Worm (Caenorhabditis elegans) whole organism, L4/young adult: ENCODE results near the gene K02D3.1.
A peak's percentile ranks its signal among the peaks of the same experiment; 100 is the strongest.

Source experiments
- W03F9.2 ChIP-seq: fragments of 150-350 bp; optimal IDR thresholded peaks from 2 replicates; lab custom pipeline; 2014; ENCODE audit warnings: missing biosample characterization, missing genetic modification characterization
- dao-5 ChIP-seq: sonication (generic microtip); optimal IDR thresholded peaks from 2 replicates; lab custom pipeline; 2016; ENCODE audit warnings: missing genotype, missing genetic modification characterization, moderate library complexity, missing compliant biosample characterization
- him-1 ChIP-seq: sonication (generic microtip); optimal IDR thresholded peaks from 2 replicates; lab custom pipeline; 2016; ENCODE audit warnings: missing genotype, missing genetic modification reagents, missing genetic modification characterization, missing compliant biosample characterization

The K02D3.1 gene

ce11 chrX:13726285-13726684 is 19.6 kb downstream of the K02D3.1 start:
- TF ChIP-seq him-1 (no peak), W03F9.2 (no peak), dao-5 (tag; lab: Kevin White, UChicago) (no peak)

ce11 chrX:13726874-13727343 is 20.2 kb downstream of the K02D3.1 start, which contains the start of gene pix-1:
pix-1 (plus strand) TSS chrX:13727293.
- TF ChIP-seq him-1 (peak; percentile 20), W03F9.2 (no peak), dao-5 (tag; lab: Kevin White, UChicago) (no peak)

ce11 chrX:13728991-13729390 is 22.3 kb downstream of the K02D3.1 start:
- no peak for TF ChIP-seq him-1
- TF ChIP-seq W03F9.2 = no peak
- TF ChIP-seq dao-5 (tag; lab: Kevin White, UChicago) = no peak

DNA sequence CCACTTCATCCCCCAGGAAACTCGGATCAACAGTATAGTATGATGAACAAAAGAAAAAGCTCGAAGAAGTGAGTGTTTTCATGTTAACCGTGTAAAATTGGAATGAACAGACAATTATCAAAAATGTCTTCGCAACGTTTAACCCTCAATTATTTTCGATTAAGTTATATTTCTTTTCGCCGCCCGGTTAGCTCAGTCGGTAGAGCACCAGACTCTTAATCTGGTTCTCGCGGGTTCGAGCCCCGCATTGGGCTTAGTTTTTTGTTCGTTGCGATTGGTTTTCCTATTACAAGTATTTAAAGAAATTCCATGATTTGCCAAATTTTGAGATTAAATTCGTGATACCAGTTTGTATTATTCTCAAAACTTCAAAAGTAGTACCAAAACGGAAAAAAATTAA is 23.0 kb downstream of the K02D3.1 start:
- TF ChIP-seq dao-5 (tag; lab: Kevin White, UChicago) (no peak), W03F9.2 (no peak), him-1 (no peak)

DNA sequence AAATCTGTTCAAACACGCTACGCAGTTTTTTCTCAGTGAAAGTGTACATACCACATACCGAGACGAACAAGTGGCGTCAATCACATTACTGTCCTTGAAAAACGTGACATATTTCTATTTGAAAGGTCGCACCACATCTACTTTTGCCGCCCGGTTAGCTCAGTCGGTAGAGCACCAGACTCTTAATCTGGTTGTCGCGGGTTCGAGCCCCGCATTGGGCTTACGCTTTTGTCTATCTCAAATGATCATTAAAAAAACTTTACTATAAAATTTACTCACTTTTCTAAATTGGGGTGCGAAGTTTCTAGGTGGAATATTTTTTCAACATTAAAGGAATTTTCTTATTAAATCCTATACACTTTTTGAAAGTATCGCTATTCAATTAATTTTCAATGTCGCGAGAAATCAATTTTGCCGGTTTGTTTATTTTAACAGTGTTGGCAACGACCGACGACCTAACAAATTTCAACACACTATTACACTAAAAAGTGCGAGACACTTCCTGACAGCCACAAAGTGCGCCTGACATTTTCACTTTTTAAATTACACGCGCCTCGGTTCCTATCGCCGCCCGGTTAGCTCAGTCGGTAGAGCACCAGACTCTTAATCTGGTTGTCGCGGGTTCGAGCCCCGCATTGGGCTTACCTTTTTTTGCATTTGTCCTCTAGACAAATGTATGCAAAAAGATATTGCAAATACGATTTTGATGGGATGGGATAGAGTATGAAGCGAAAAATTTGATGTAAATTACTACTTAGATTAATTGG is 23.7 kb downstream of the K02D3.1 start:
- no peak for TF ChIP-seq him-1
- no peak for TF ChIP-seq dao-5 (tag; lab: Kevin White, UChicago)
- TF ChIP-seq W03F9.2 = no peak

DNA sequence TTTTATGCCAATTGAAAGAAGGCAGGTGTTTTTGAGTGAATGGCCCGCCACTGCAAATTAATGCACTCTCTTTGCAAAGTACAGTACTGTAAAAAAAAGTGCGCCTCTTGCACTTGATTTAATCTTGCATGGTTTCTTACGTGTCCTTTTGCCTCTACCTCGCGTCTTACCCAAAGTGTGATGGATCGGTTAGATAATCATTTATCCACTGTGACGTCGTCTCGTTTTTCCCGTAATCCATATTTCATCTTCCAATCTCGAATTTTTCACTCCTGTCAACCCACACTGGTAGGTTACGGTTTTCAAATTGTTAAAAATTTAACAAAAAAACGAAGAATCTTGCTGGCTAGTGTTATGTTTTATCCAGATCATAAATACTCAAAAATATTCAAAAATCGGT is 30.0 kb downstream of the K02D3.1 start:
- TF ChIP-seq W03F9.2 = no peak

DNA sequence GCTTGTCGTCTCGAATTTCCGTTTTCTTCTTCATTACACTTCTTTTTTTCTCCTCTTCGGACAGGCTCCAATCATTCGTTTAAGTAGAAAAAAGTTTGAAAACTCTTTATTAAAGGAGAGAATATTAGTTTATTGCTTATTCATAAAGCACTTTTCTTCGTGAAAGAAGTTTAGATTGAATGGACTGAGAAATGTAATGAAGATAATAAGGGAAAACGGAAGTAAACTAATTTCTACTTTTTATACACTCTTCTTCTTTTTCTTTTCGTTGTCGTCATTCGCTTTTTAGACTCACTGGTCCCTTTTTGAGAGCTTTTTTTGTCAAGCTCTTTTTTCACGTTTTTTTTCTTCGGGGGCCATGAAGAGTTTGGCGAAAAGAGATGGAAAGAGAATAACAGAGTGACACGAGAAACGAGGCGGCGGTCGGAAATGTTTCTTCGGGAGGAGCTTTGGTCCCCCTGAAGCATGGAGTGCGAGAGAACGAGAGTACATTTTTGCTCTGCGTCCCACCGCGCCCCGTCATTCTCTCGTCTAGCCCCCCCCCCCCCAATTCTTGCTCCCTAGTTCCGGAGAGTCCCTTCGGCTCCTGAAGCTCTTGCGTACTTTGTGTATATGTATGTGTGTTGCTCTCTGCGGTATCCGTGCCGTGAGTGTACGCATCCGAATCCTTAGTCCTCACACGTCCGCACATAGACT is 32.6 kb downstream of the K02D3.1 start:
- TF ChIP-seq him-1 (peak; percentile 78), W03F9.2 (no peak)

DNA sequence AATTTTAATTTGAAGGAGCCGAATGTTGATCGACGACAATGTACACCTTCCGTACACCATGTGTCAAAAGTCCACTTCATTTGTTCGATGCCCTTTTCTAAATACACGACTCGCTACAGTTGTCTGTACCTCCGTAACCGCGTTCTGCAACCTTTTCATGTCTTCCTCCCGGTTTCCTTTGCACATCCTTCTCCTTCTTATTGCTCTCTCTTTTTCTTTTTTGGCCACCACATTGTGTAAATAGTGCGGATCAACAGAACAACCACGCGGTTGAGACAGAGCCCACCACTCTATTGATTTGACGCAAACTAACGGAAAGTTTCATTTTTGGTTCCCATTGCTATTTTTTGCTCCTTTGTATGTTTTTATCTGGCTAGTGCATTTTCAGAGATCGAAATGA is 36.7 kb downstream of the K02D3.1 start:
- no peak for TF ChIP-seq dao-5 (tag; lab: Kevin White, UChicago)
- no peak for TF ChIP-seq W03F9.2
- no peak for TF ChIP-seq him-1

- TF ChIP-seq W03F9.2 (no peak), him-1 (no peak), dao-5 (tag; lab: Kevin White, UChicago) (no peak)
Observed at ce11 chrX:13744543-13745113, 37.9 kb downstream of the K02D3.1 start.

DNA sequence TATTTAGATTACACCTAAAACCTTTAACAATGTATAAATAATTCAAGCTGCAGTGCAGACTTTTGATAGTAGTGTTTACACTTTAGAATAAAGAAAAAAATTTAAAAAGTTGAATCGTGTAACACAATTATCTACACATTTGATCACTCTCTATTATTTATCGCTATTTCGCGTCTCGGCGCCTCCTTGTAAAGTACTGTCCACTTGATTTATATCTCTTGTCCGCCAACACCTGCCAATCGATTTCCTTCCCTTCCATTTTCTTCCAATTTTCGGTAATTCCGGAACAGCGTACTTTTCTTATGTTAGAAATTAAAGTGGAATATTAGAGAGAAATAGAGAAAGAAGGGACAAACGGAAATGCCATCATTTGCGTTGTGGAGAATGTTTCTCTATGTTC is 38.9 kb downstream of the K02D3.1 start:
- TF ChIP-seq W03F9.2 = no peak

- TF ChIP-seq dao-5 (tag; lab: Kevin White, UChicago) (no peak), W03F9.2 (no peak), him-1 (no peak)
Observed at ce11 chrX:13746231-13746630, 39.5 kb downstream of the K02D3.1 start.

DNA sequence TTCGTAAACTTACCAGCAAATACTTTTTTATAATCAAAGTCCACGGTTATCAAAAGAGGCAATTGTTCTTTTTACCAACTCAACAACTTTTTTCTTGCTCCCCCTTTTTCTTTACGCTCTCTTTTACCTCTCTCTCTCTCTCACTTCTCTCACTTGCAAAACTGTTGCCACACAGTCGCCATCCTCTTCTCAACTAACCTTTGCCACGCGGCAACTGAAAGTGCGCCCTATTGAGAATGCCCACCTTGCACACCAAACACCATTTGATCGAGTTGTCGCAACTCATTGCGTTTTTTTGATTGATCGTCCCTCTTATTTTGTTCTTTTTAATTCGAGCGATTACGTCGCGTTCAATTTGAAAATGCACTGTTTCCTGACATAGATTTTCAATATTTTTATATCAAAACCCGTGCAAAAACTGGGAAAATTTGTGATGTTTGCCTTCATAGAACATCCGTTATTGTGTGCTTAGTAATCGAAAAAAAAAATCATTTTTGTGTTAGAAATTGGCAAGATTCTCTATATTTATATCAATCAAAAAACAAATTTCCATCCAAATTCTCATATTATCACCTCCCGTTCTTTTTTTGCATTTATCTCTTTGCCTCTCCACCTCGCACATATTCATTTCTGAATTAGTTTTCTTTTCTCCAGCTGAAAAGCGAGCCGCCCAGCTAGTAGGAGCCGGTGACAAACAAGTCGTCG is 40.1 kb downstream of the K02D3.1 start, which contains the start of gene nhr-71:
nhr-71 (plus strand) TSS at position 655 of the 705 bp plus-strand sequence.
- TF ChIP-seq him-1 = no peak
- TF ChIP-seq dao-5 (tag; lab: Kevin White, UChicago) = no peak
- TF ChIP-seq W03F9.2 = no peak

DNA sequence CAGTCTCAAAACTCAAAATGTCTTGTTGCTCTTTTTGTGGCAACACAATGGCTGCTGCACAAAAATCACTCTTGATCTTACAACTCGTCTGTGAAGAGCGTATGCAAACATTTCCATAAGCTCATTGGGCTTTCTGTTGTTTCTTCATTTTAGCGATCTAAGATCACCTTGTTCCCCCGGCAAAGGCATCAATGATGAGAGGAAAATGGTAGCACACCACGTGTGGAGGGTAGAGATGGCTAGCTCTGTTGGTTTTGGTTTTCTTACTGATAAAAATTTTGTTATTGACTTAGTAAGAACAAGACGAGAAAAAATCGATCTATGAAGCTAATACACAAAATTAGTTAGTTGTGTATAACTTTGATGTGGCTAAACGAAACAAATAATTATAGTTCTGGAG is 41.3 kb downstream of the K02D3.1 start:
- TF ChIP-seq dao-5 (tag; lab: Kevin White, UChicago) (no peak), him-1 (no peak), W03F9.2 (no peak)

- TF ChIP-seq him-1 (no peak), dao-5 (tag; lab: Kevin White, UChicago) (no peak), W03F9.2 (no peak)
Observed at ce11 chrX:13752822-13753581, 46.3 kb downstream of the K02D3.1 start.
